Fruit fly (Drosophila melanogaster) whole organism, embryonic: ENCODE data around the gene Tpr2.

Source experiments
- Atf-2 ChIP-seq: fragments of 200-800 bp; sonication (Bioruptor generic); optimal IDR thresholded peaks from 2 replicates; lab custom pipeline; 2016; ENCODE audit warnings: missing biosample characterization, missing genetic modification characterization
- B-H2 ChIP-seq: fragments of 200-800 bp; sonication (Bioruptor generic); optimal IDR thresholded peaks from 2 replicates; lab custom pipeline; 2018; ENCODE audit warnings: missing biosample characterization, mild to moderate bottlenecking, missing genetic modification characterization
- Blimp-1 ChIP-seq: fragments of 200-800 bp; sonication (Bioruptor generic); optimal IDR thresholded peaks from 3 replicates; lab custom pipeline; 2018; ENCODE audit warnings: missing biosample characterization, missing genetic modification characterization, mild to moderate bottlenecking, moderate library complexity, missing genetic modification reagents
- CG11456 ChIP-seq: fragments of 200-800 bp; sonication (Bioruptor generic); IDR thresholded peaks from 3 replicates; pipeline ENCODE4 v1.3.6; 2022; ENCODE audit warnings: missing biosample characterization, missing genetic modification characterization
- CG12219 ChIP-seq: fragments of 200-800 bp; sonication (Bioruptor generic); optimal IDR thresholded peaks from 3 replicates; lab custom pipeline; 2018; ENCODE audit warnings: missing biosample characterization, mild to moderate bottlenecking, missing genetic modification characterization
- CG12769 ChIP-seq: fragments of 200-800 bp; sonication (Bioruptor generic); optimal IDR thresholded peaks from 2 replicates; lab custom pipeline; 2019; ENCODE audit warnings: missing biosample characterization, mild to moderate bottlenecking, missing genetic modification characterization, moderate library complexity
- CG13287 ChIP-seq: fragments of 200-800 bp; sonication (Bioruptor generic); IDR thresholded peaks from 2 replicates; pipeline ENCODE4 v1.3.6; 2022; ENCODE audit warnings: missing biosample characterization, missing genetic modification characterization; ENCODE audit not compliant: partially characterized antibody
- CG13424 ChIP-seq: fragments of 200-800 bp; sonication (Bioruptor generic); optimal IDR thresholded peaks from 2 replicates; lab custom pipeline; 2019; ENCODE audit warnings: missing biosample characterization, mild to moderate bottlenecking, missing genetic modification characterization, moderate library complexity
- CG14710 ChIP-seq: fragments of 200-800 bp; sonication (Bioruptor generic); optimal IDR thresholded peaks from 3 replicates; lab custom pipeline; 2019; ENCODE audit warnings: missing biosample characterization, mild to moderate bottlenecking, missing genetic modification characterization, moderate library complexity
- CG15601 ChIP-seq: fragments of 200-800 bp; sonication (Bioruptor generic); optimal IDR thresholded peaks from 3 replicates; lab custom pipeline; 2019; ENCODE audit warnings: missing biosample characterization, mild to moderate bottlenecking, missing genetic modification characterization, moderate library complexity
- CG1603 ChIP-seq: fragments of 200-800 bp; sonication (Bioruptor generic); optimal IDR thresholded peaks from 2 replicates; lab custom pipeline; 2019; ENCODE audit warnings: missing biosample characterization, mild to moderate bottlenecking, missing genetic modification characterization, moderate library complexity
- CG1647 ChIP-seq: fragments of 200-800 bp; sonication (Bioruptor generic); optimal IDR thresholded peaks from 3 replicates; lab custom pipeline; 2016; ENCODE audit warnings: missing biosample characterization, missing genetic modification characterization
- CG17385 ChIP-seq: fragments of 200-800 bp; sonication (Bioruptor generic); optimal IDR thresholded peaks from 3 replicates; lab custom pipeline; 2018; ENCODE audit warnings: missing biosample characterization, mild to moderate bottlenecking, missing genetic modification characterization
- CG1792 ChIP-seq: fragments of 200-800 bp; sonication (Bioruptor generic); optimal IDR thresholded peaks from 2 replicates; lab custom pipeline; 2016; ENCODE audit warnings: missing biosample characterization, missing genetic modification characterization
- CG2712 ChIP-seq: fragments of 200-800 bp; optimal IDR thresholded peaks from 3 replicates; lab custom pipeline; 2019; ENCODE audit warnings: missing biosample characterization, mild to moderate bottlenecking, missing genetic modification characterization, moderate library complexity
- CG30431 ChIP-seq: fragments of 200-800 bp; sonication (Bioruptor generic); optimal IDR thresholded peaks from 2 replicates; lab custom pipeline; 2017; ENCODE audit warnings: missing biosample characterization, missing genetic modification characterization
- CG31224 ChIP-seq: fragments of 200-800 bp; sonication (Bioruptor generic); IDR thresholded peaks from 2 replicates; pipeline ENCODE4 v1.3.6; 2022; ENCODE audit warnings: missing biosample characterization, missing genetic modification characterization
- CG31365 ChIP-seq: fragments of 200-800 bp; sonication (Bioruptor generic); optimal IDR thresholded peaks from 2 replicates; lab custom pipeline; 2018; ENCODE audit warnings: missing biosample characterization, mild to moderate bottlenecking, missing genetic modification characterization
- CG3407 ChIP-seq: fragments of 200-800 bp; sonication (Bioruptor generic); optimal IDR thresholded peaks from 2 replicates; lab custom pipeline; 2018; ENCODE audit warnings: missing biosample characterization, mild to moderate bottlenecking, missing genetic modification characterization
- CG43689 ChIP-seq: fragments of 200-800 bp; sonication (Bioruptor generic); IDR thresholded peaks from 2 replicates; pipeline ENCODE4 v1.3.6; 2022; ENCODE audit warnings: missing biosample characterization, missing genetic modification characterization
- CG7556 ChIP-seq: fragments of 200-800 bp; sonication (Bioruptor generic); optimal IDR thresholded peaks from 2 replicates; lab custom pipeline; 2017; ENCODE audit warnings: missing biosample characterization, mild to moderate bottlenecking, missing genetic modification characterization
- CG8359 ChIP-seq: fragments of 200-800 bp; sonication (Bioruptor generic); optimal IDR thresholded peaks from 2 replicates; lab custom pipeline; 2017; ENCODE audit warnings: missing biosample characterization, mild to moderate bottlenecking, missing genetic modification characterization, borderline replicate concordance
- CG9932 ChIP-seq: fragments of 200-800 bp; sonication (Bioruptor generic); IDR thresholded peaks from 2 replicates; pipeline ENCODE4 v1.3.6; 2022; ENCODE audit warnings: missing biosample characterization, missing genetic modification characterization
- Chrac-16 ChIP-seq: fragments of 200-800 bp; sonication (Bioruptor generic); optimal IDR thresholded peaks from 3 replicates; lab custom pipeline; 2016; ENCODE audit warnings: missing biosample characterization, missing genetic modification characterization
- CrebB ChIP-seq: fragments of 200-800 bp; sonication (Bioruptor generic); optimal IDR thresholded peaks from 3 replicates; lab custom pipeline; 2018; ENCODE audit warnings: missing biosample characterization, mild to moderate bottlenecking, missing genetic modification characterization
- D ChIP-seq, 2 experiments: fragments of 200-800 bp in 1 of 2; fragments of >200 bp in 1 of 2; sonication (Bioruptor generic) in 1 of 2; optimal IDR thresholded peaks; 2 replicates in 1 of 2; 3 replicates in 1 of 2; lab custom pipeline; 2017; ENCODE audit warnings: mild to moderate bottlenecking in 1 of 2, missing biosample characterization in 1 of 2, missing genetic modification characterization in 1 of 2, missing genetic modification reagents in 1 of 2
- E2f2 ChIP-seq: fragments of 200-800 bp; sonication (Bioruptor generic); IDR thresholded peaks from 2 replicates; pipeline ENCODE4 v1.3.6; 2022; ENCODE audit warnings: missing biosample characterization, missing genetic modification characterization
- Fer2 ChIP-seq: fragments of 200-800 bp; sonication (Bioruptor generic); optimal IDR thresholded peaks from 2 replicates; lab custom pipeline; 2018; ENCODE audit warnings: missing biosample characterization, mild to moderate bottlenecking, missing genetic modification characterization, moderate library complexity
- Fer3 ChIP-seq: fragments of 200-800 bp; sonication (Bioruptor generic); optimal IDR thresholded peaks from 2 replicates; lab custom pipeline; 2018; ENCODE audit warnings: missing biosample characterization, mild to moderate bottlenecking, missing genetic modification characterization, moderate library complexity
- HHEX ChIP-seq: fragments of 200-800 bp; sonication (Bioruptor generic); optimal IDR thresholded peaks from 3 replicates; lab custom pipeline; 2017; ENCODE audit warnings: missing biosample characterization, mild to moderate bottlenecking, missing genetic modification characterization, missing genetic modification reagents
- Hr51 ChIP-seq, 2 experiments: fragments of 200-800 bp; sonication (Bioruptor generic); optimal IDR thresholded peaks; 2 replicates in 1 of 2; 3 replicates in 1 of 2; lab custom pipeline; 2016 to 2018; ENCODE audit warnings: missing biosample characterization in 2 of 2, missing genetic modification characterization in 2 of 2, mild to moderate bottlenecking in 1 of 2, moderate library complexity in 1 of 2
- Hsf ChIP-seq: fragments of 200-800 bp; sonication (Bioruptor generic); optimal IDR thresholded peaks from 3 replicates; lab custom pipeline; 2016; ENCODE audit warnings: missing biosample characterization, missing genetic modification characterization
- MESR4 ChIP-seq: fragments of 200-800 bp; sonication (Bioruptor generic); optimal IDR thresholded peaks from 2 replicates; lab custom pipeline; 2018; ENCODE audit warnings: missing biosample characterization, mild to moderate bottlenecking, missing genetic modification characterization, moderate library complexity
- Mes4 ChIP-seq: fragments of 200-800 bp; sonication (Bioruptor generic); optimal IDR thresholded peaks from 2 replicates; lab custom pipeline; 2016; ENCODE audit warnings: missing biosample characterization, missing genetic modification characterization
- Opbp ChIP-seq: fragments of 200-800 bp; sonication (Bioruptor generic); IDR thresholded peaks from 3 replicates; pipeline ENCODE4 v1.3.6; 2022; ENCODE audit warnings: missing biosample characterization, missing genetic modification characterization; ENCODE audit not compliant: partially characterized antibody
- Usf ChIP-seq: fragments of 200-800 bp; sonication (Bioruptor generic); optimal IDR thresholded peaks from 2 replicates; lab custom pipeline; 2017; ENCODE audit warnings: missing genotype, missing biosample characterization, missing genetic modification characterization
- abd-A ChIP-seq: fragments of 200-800 bp; sonication (Bioruptor generic); optimal IDR thresholded peaks from 3 replicates; lab custom pipeline; 2019; ENCODE audit warnings: missing biosample characterization, mild to moderate bottlenecking, missing genetic modification characterization, moderate library complexity
- ac ChIP-seq: fragments of 200-800 bp; sonication (Bioruptor generic); optimal IDR thresholded peaks from 3 replicates; lab custom pipeline; 2017; ENCODE audit warnings: missing biosample characterization, mild to moderate bottlenecking, missing genetic modification characterization
- al ChIP-seq: fragments of 200-800 bp; sonication (Bioruptor generic); IDR thresholded peaks from 2 replicates; pipeline ENCODE4 v1.3.6; 2022; ENCODE audit warnings: missing biosample characterization, missing genetic modification characterization
- caup ChIP-seq: fragments of 200-800 bp; sonication (Bioruptor generic); optimal IDR thresholded peaks from 3 replicates; lab custom pipeline; 2017; ENCODE audit warnings: missing biosample characterization, mild to moderate bottlenecking, missing genetic modification characterization, moderate library complexity; ENCODE audit not compliant: severe bottlenecking
- chinmo ChIP-seq: fragments of 200-800 bp; sonication (Bioruptor generic); IDR thresholded peaks from 4 replicates; pipeline ENCODE4 v1.3.6; 2022; ENCODE audit warnings: missing biosample characterization, missing genetic modification characterization; ENCODE audit not compliant: partially characterized antibody
- fd96Cb ChIP-seq: fragments of 200-800 bp; sonication (Bioruptor generic); optimal IDR thresholded peaks from 2 replicates; lab custom pipeline; 2018; ENCODE audit warnings: missing biosample characterization, mild to moderate bottlenecking, missing genetic modification characterization, moderate library complexity
- hb ChIP-seq: fragments of 200-800 bp; sonication (Bioruptor generic); IDR thresholded peaks from 3 replicates; pipeline ENCODE4 v1.3.6; 2022; ENCODE audit warnings: missing biosample characterization, missing genetic modification characterization; ENCODE audit not compliant: partially characterized antibody
- nerfin-1 ChIP-seq: fragments of 200-800 bp; sonication (Bioruptor generic); optimal IDR thresholded peaks from 3 replicates; lab custom pipeline; 2019; ENCODE audit warnings: missing biosample characterization, mild to moderate bottlenecking, missing genetic modification characterization, moderate library complexity
- pum ChIP-seq: fragments of 200-800 bp; sonication (Bioruptor generic); optimal IDR thresholded peaks from 2 replicates; lab custom pipeline; 2016; ENCODE audit warnings: missing biosample characterization, missing genetic modification characterization
- repo ChIP-seq: fragments of 200-800 bp; sonication (Bioruptor generic); optimal IDR thresholded peaks from 2 replicates; lab custom pipeline; 2016; ENCODE audit warnings: missing biosample characterization, missing genetic modification characterization
- sens ChIP-seq: fragments of 200-800 bp; sonication (Bioruptor generic); peaks from one replicate; lab custom pipeline; 2016; ENCODE audit warnings: missing biosample characterization, missing genetic modification characterization
- sisA ChIP-seq: fragments of 200-800 bp; sonication (Bioruptor generic); IDR thresholded peaks from 2 replicates; pipeline ENCODE4 v1.3.6; 2022; ENCODE audit warnings: missing biosample characterization, missing genetic modification characterization
- tna ChIP-seq: fragments of 200-800 bp; sonication (Bioruptor generic); IDR thresholded peaks from 2 replicates; pipeline ENCODE4 v1.3.6; 2022; ENCODE audit warnings: missing biosample characterization, missing genetic modification characterization; ENCODE audit not compliant: partially characterized antibody
- tx ChIP-seq: fragments of 200-800 bp; sonication (Bioruptor generic); optimal IDR thresholded peaks from 2 replicates; lab custom pipeline; 2016; ENCODE audit warnings: missing biosample characterization, missing genetic modification characterization
- unc-4 ChIP-seq: fragments of 200-800 bp; sonication (Bioruptor generic); IDR thresholded peaks from 2 replicates; pipeline ENCODE4 v1.3.6; 2022; ENCODE audit warnings: missing biosample characterization, missing genetic modification characterization; ENCODE audit not compliant: partially characterized antibody

The Tpr2 gene

dm6 chr2L:16476517-16476916 lies 14.8 kb upstream of the Tpr2 start (continued):
- no peak for TF ChIP-seq CG31224
- TF ChIP-seq CG3407 (GFP tag; lab: Kevin White, UChicago): peak; percentile 52
- peak; percentile 34 for TF ChIP-seq Blimp-1 (GFP tag; lab: Kevin White, UChicago)
- TF ChIP-seq CG43689: no peak
- TF ChIP-seq CG17385 (GFP tag; lab: Kevin White, UChicago): peak; percentile 38
- TF ChIP-seq unc-4 (GFP tag; lab: Robert Waterston, UW): no peak
- peak; percentile 35 for TF ChIP-seq CG2712 (tag; lab: Kevin White, UChicago)
- TF ChIP-seq CG14710: peak; percentile 42
- no peak for TF ChIP-seq CG9932 (GFP tag; lab: Robert Waterston, UW)
- peak; percentile 91 for TF ChIP-seq sens (GFP tag; lab: Kevin White, UChicago)
- peak; percentile 12 for TF ChIP-seq CG1647 (GFP tag; lab: Kevin White, UChicago)
- TF ChIP-seq CrebB: peak; percentile 10
- TF ChIP-seq CG15601: peak; percentile 40
- TF ChIP-seq CG7556 (GFP tag; lab: Kevin White, UChicago): peak; percentile 24
- peak; percentile 13 for TF ChIP-seq nerfin-1 (tag; lab: Kevin White, UChicago)
- no peak for TF ChIP-seq al (GFP tag; lab: Robert Waterston, UW)
- peak; percentile 32 for TF ChIP-seq CG13424
- TF ChIP-seq CG12219: peak; percentile 13
- peak; percentile 38 for TF ChIP-seq CG8359 (GFP tag; lab: Kevin White, UChicago)
- peak; percentile 81 for TF ChIP-seq CG1603 (tag; lab: Kevin White, UChicago)
- TF ChIP-seq caup: no peak
- TF ChIP-seq repo (GFP tag; lab: Kevin White, UChicago): no peak
- TF ChIP-seq ac: peak; percentile 74
- peak; percentile 33 for TF ChIP-seq CG31365 (tag; lab: Kevin White, UChicago)
- peak; percentile 38 for TF ChIP-seq CG12769 (tag; lab: Kevin White, UChicago)
- no peak for TF ChIP-seq D (optimal IDR thresholded peaks at IDR 0.05; lab: Kevin White, UChicago)
- peak; percentile 16 for TF ChIP-seq D (GFP tag; optimal IDR thresholded peaks at IDR 0.05; lab: Kevin White, UChicago)
- peak; percentile 7 for TF ChIP-seq Mes4

dm6 chr2L:16485643-16486000 lies 5.7 kb upstream of the Tpr2 start, which contains the start of gene dac:
TSS of gene dac (minus strand) at chr2L:16485998.
- TF ChIP-seq chinmo (GFP tag; lab: Robert Waterston, UW): peak; percentile 49; the same call in 1 of the 4 replicates
- TF ChIP-seq CG1792 (GFP tag; lab: Kevin White, UChicago): no peak
- TF ChIP-seq B-H2 (GFP tag; lab: Kevin White, UChicago): no peak
- no peak for TF ChIP-seq Fer2
- no peak for TF ChIP-seq Atf-2
- no peak for TF ChIP-seq CG13287 (GFP tag; lab: Robert Waterston, UW)
- no peak for TF ChIP-seq HHEX (GFP tag; lab: Kevin White, UChicago)
- peak; percentile 31 for TF ChIP-seq abd-A (tag; lab: Kevin White, UChicago)
- TF ChIP-seq tna (GFP tag; lab: Robert Waterston, UW): no peak
- no peak for TF ChIP-seq Chrac-16 (GFP tag; lab: Kevin White, UChicago)
- TF ChIP-seq hb: no peak
- no peak for TF ChIP-seq fd96Cb (tag; lab: Kevin White, UChicago)
- TF ChIP-seq Hr51 (GFP tag; optimal IDR thresholded peaks at IDR 0.05; lab: Kevin White, UChicago): no peak
- TF ChIP-seq CG30431 (GFP tag; lab: Kevin White, UChicago): no peak
- no peak for TF ChIP-seq CG11456 (GFP tag; lab: Robert Waterston, UW)
- no peak for TF ChIP-seq MESR4 (GFP tag; lab: Kevin White, UChicago)
- no peak for TF ChIP-seq Hsf (GFP tag; lab: Kevin White, UChicago)
- TF ChIP-seq tx (GFP tag; lab: Kevin White, UChicago): no peak
- TF ChIP-seq pum: no peak
- TF ChIP-seq E2f2: no peak
- TF ChIP-seq Usf: no peak
- no peak for TF ChIP-seq Fer3 (tag; lab: Kevin White, UChicago)
- no peak for TF ChIP-seq sisA
- TF ChIP-seq Opbp (GFP tag; lab: Robert Waterston, UW): 0 out of 3 replicates have a peak, but pooled peaks have one; percentile 34
